Worm (Caenorhabditis elegans): ENCODE data around the gene C27A2.7.

- TF ChIP-seq him-1 (tag; optimal IDR thresholded peaks at IDR 0.05) (no peak), dao-5 (tag; optimal IDR thresholded peaks at IDR 0.05) (no peak)
Observed at ce11 chrII:5031612-5032011, 39.6 kb downstream of the C27A2.7 start, which contains the start of gene wdr-83.
